Worm (Caenorhabditis elegans) whole organism, L3 larva: ENCODE data around the gene alh-9.

ENCODE experiments used
- fos-1 ChIP-seq: fragments of 150-350 bp; optimal IDR thresholded peaks from 2 replicates; lab custom pipeline; 2014; ENCODE audit warnings: missing biosample characterization, missing genetic modification characterization
- mml-1 ChIP-seq: fragments of 150-350 bp; sonication (generic microtip); optimal IDR thresholded peaks from 3 replicates; lab custom pipeline; 2014; ENCODE audit warnings: missing biosample characterization, missing genetic modification characterization
- tbx-2 ChIP-seq: sonication (generic microtip); optimal IDR thresholded peaks from 2 replicates; lab custom pipeline; 2016; ENCODE audit warnings: mild to moderate bottlenecking, missing genetic modification characterization, missing compliant biosample characterization
- unc-39 ChIP-seq: sonication (generic microtip); optimal IDR thresholded peaks from 4 replicates; lab custom pipeline; 2017; ENCODE audit warnings: missing biosample characterization, missing genetic modification characterization
- ztf-11 ChIP-seq: fragments of 150-350 bp; optimal IDR thresholded peaks from 2 replicates; lab custom pipeline; 2014; ENCODE audit warnings: missing biosample characterization, missing genetic modification characterization

- TF ChIP-seq tbx-2 (tag; lab: Kevin White, UChicago) (no peak), mml-1 (tag; lab: Kevin White, UChicago) (no peak), fos-1 (no peak), ztf-11 (no peak), unc-39 (tag; lab: Kevin White, UChicago) (no peak)
Observed at ce11 chrIII:5871760-5872159, 15.9 kb downstream of the alh-9 start, which contains the start of the genes F01F1.11 and F01F1.3.
